Worm (Caenorhabditis elegans): ENCODE data around the gene F43B10.1.
A peak's percentile ranks its signal among the peaks of the same experiment; 100 is the strongest.

The F43B10.1 gene

ce11 chrX:16614094-16614493 is 48.5 kb downstream of the F43B10.1 start:
- no peak for TF ChIP-seq aptf-2 (GFP tag; conservative IDR thresholded peaks at IDR 0.05)
- TF ChIP-seq gei-17 (GFP tag; optimal IDR thresholded peaks at IDR 0.05), result no peak
- no peak for TF ChIP-seq mel-28 (tag; optimal IDR thresholded peaks at IDR 0.05; ENCODE audit: borderline replicate concordance)
- TF ChIP-seq mcd-1 (GFP tag; IDR thresholded peaks at IDR 0.05), result no peak
- peak; percentile 62 for TF ChIP-seq ets-4 (GFP tag; optimal IDR thresholded peaks at IDR 0.05)
- TF ChIP-seq zfh-2 (GFP tag; conservative IDR thresholded peaks at IDR 0.05), result 0 out of 2 replicates have a peak, but pooled peaks have one; percentile 49
- TF ChIP-seq dox-1 (GFP tag; IDR thresholded peaks at IDR 0.05), result peak; percentile 6; the same call in 1 of the 2 replicates
- 0 out of 2 replicates have a peak, but pooled peaks have one; percentile 7 for TF ChIP-seq C17E4.6 (GFP tag; IDR thresholded peaks at IDR 0.05)
- no peak for TF ChIP-seq hmg-1.2 (GFP tag; IDR thresholded peaks at IDR 0.05)
- no peak for TF ChIP-seq hrde-1 (tag; optimal IDR thresholded peaks at IDR 0.05; ENCODE audit: borderline replicate concordance)

DNA sequence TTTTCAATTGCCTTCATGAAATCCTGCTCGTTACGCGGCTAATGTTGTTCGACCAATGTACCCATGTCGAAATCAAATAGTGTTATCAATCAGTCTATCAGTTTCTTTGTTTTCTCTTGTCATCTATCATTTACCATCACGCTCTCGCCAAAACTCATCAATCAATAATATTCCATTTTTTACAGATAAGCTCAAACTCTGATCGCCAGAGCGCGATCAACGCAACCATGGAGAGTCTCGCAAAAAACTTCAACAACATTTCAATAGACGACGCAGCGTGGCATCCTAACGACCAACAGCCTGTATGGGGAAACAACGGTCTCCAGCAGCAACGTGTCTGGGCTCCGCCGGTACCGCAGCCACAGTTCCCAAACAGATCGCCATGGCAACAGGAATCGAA is 49.4 kb downstream of the F43B10.1 start, which contains the start of gene ain-1:
TSS of gene ain-1 (plus strand) at position 186 of the 400 bp plus-strand sequence.
- TF ChIP-seq xnd-1 (tag; optimal IDR thresholded peaks at IDR 0.05) (no peak), repo-1 (tag; optimal IDR thresholded peaks at IDR 0.05) (no peak), B0261.1 (tag; optimal IDR thresholded peaks at IDR 0.05) (no peak), pbrm-1 (GFP tag; IDR thresholded peaks at IDR 0.05) (no peak), nhr-80 (tag; optimal IDR thresholded peaks at IDR 0.05) (peak; percentile 10)

DNA sequence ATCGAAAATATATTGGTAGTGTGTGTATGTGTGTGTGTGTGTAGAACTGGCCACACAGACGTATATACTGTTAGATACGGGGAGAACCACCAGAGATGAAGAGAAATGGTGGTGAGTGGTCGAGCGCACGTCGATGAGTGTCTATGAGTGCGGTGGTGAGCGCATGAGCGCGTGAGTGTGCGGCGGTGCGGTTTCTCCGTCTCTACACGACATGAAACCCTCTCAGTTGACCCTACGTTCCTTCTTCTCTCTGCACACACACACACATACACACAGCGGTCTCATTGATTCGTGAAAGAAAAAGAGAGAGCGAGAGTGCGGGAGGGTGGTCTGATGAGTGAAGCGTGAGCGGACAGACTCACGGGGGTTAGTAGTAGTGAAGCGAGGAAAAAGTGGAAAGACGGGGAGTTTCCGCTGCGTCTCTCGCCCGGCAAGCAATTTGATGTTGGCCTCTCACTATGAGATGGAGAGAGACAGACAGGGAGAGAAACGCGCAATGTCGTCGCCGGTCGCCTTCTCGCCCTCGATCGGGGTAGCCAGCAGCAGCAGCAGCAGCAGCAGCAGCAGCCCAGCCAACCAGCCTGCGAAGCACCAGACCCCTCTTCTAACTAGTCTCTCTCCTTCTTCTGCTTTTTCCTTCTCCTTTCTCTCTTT is 50.2 kb downstream of the F43B10.1 start:
- TF ChIP-seq F57C9.4 (tag; optimal IDR thresholded peaks at IDR 0.05), result no peak
- TF ChIP-seq snpc-1.3 (tag; optimal IDR thresholded peaks at IDR 0.05; ENCODE audit: insufficient read depth), result peak; percentile 23
- peak in 1 of 2 experiments; percentile 24 for TF ChIP-seq rec-8 (tag; optimal IDR thresholded peaks at IDR 0.05)
- no peak for TF ChIP-seq madf-8 (GFP tag; conservative IDR thresholded peaks at IDR 0.05)
- TF ChIP-seq athp-1 (tag; optimal IDR thresholded peaks at IDR 0.05), result peak; percentile 90
- no peak for TF ChIP-seq ztf-25 (GFP tag; IDR thresholded peaks at IDR 0.05)
- TF ChIP-seq Y95B8A.8 (GFP tag; IDR thresholded peaks at IDR 0.05), result peak; percentile 69; the same call in 1 of the 2 replicates
- TF ChIP-seq nhr-179 (tag; optimal IDR thresholded peaks at IDR 0.05), result no peak
- TF ChIP-seq K11D2.4 (GFP tag; IDR thresholded peaks at IDR 0.05), result peak; percentile 80
- TF ChIP-seq zfh-2 (GFP tag; conservative IDR thresholded peaks at IDR 0.05), result peak; percentile 99
- TF ChIP-seq lir-1 (GFP tag; conservative IDR thresholded peaks at IDR 0.05), result peak; percentile 99
- peak; percentile 97 for TF ChIP-seq ceh-27 (GFP tag; optimal IDR thresholded peaks at IDR 0.05)
- peak; percentile 98 for TF ChIP-seq nhr-80 (tag; optimal IDR thresholded peaks at IDR 0.05)
- TF ChIP-seq nhr-90 (tag; optimal IDR thresholded peaks at IDR 0.05), result peak; percentile 92
- peak; percentile 95 for TF ChIP-seq somi-1 (GFP tag; optimal IDR thresholded peaks at IDR 0.05)
- TF ChIP-seq F33H1.4 (GFP tag; IDR thresholded peaks at IDR 0.05), result no peak
- TF ChIP-seq repo-1 (tag; optimal IDR thresholded peaks at IDR 0.05), result peak; percentile 81
- no peak for TF ChIP-seq him-1 (tag; optimal IDR thresholded peaks at IDR 0.05)
- peak; percentile 80; the same call in 1 of the 2 replicates for TF ChIP-seq Y67H2A.10 (GFP tag; conservative IDR thresholded peaks at IDR 0.05)
- no peak for TF ChIP-seq unc-62 (GFP tag; optimal IDR thresholded peaks at IDR 0.05)
- no peak for TF ChIP-seq C17E4.6 (GFP tag; IDR thresholded peaks at IDR 0.05)
- no peak for TF ChIP-seq F37B4.10 (GFP tag; IDR thresholded peaks at IDR 0.05)
- TF ChIP-seq lsl-1 (GFP tag; optimal IDR thresholded peaks at IDR 0.05), result no peak
- TF ChIP-seq hmg-1.2 (GFP tag; IDR thresholded peaks at IDR 0.05), result peak; percentile 84
- no peak for TF ChIP-seq snpc-3.4 (tag; optimal IDR thresholded peaks at IDR 0.05)
- TF ChIP-seq F23B12.7 (tag; optimal IDR thresholded peaks at IDR 0.05; ENCODE audit: insufficient read depth), result peak; percentile 59
- 0 out of 2 replicates have a peak, but pooled peaks have one; percentile 17 for TF ChIP-seq Y53G8AR.9 (GFP tag; conservative IDR thresholded peaks at IDR 0.05)
- no peak for TF ChIP-seq aptf-3 (GFP tag; IDR thresholded peaks at IDR 0.05)
- no peak for TF ChIP-seq efl-1 (GFP tag; optimal IDR thresholded peaks at IDR 0.05)
- TF ChIP-seq chd-7 (tag; optimal IDR thresholded peaks at IDR 0.05), result peak; percentile 98
- no peak for TF ChIP-seq egl-18 (GFP tag; IDR thresholded peaks at IDR 0.05)
- TF ChIP-seq Y56A3A.18 (GFP tag; IDR thresholded peaks at IDR 0.05), result peak; percentile 76
- peak; percentile 56 for TF ChIP-seq rcor-1 (GFP tag; IDR thresholded peaks at IDR 0.05)

Measured in whole organism, young adult.